Worm (Caenorhabditis elegans): Measurements from ENCODE around the gene fbxb-78.

fbxb-78 gene

DNA sequence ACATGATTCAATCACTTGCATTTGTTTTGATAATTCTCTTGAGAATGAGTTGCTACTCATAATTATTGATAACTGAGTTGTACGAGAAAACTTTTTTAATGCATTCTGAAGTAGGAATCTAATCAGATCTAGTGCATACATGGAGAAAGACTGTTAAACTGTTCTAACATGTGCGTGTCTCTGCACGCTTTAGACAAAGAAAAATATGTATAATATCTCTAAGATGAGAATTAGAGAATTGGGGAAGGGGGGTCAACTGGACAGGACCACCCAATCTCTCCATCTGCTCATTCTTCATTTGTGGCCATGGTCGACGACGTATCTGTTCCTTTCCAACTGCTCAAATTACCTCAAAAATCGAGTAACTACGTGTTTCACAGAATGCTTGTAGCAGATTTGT lies at the start of gene fbxb-78:
fbxb-78 (plus strand) TSS at position 301 of the 400 bp plus-strand sequence.
- TF ChIP-seq sem-4 (tag; optimal IDR thresholded peaks at IDR 0.05): no peak
- TF ChIP-seq nhr-23 (tag; optimal IDR thresholded peaks at IDR 0.05): no peak
- TF ChIP-seq ceh-82 (tag; optimal IDR thresholded peaks at IDR 0.05): no peak
- TF ChIP-seq lsy-2 (tag; optimal IDR thresholded peaks at IDR 0.05): no peak
- TF ChIP-seq sma-9 (GFP tag; optimal IDR thresholded peaks at IDR 0.05): no peak
- TF ChIP-seq sma-9 (tag; optimal IDR thresholded peaks at IDR 0.05): no peak
- TF ChIP-seq nhr-237 (tag; optimal IDR thresholded peaks at IDR 0.05): no peak
- TF ChIP-seq nhr-6 (tag; optimal IDR thresholded peaks at IDR 0.05): no peak
- TF ChIP-seq lin-39 (tag; optimal IDR thresholded peaks at IDR 0.05): no peak
- TF ChIP-seq zag-1 (tag; optimal IDR thresholded peaks at IDR 0.05): no peak
- no peak for TF ChIP-seq ama-1 (optimal IDR thresholded peaks at IDR 0.05)
- TF ChIP-seq elt-3 (tag; optimal IDR thresholded peaks at IDR 0.05): no peak
- no peak for TF ChIP-seq ztf-4 (tag; optimal IDR thresholded peaks at IDR 0.05)
- TF ChIP-seq crh-2 (tag; optimal IDR thresholded peaks at IDR 0.05): no peak
- TF ChIP-seq ceh-16 (tag; optimal IDR thresholded peaks at IDR 0.05): no peak

DNA sequence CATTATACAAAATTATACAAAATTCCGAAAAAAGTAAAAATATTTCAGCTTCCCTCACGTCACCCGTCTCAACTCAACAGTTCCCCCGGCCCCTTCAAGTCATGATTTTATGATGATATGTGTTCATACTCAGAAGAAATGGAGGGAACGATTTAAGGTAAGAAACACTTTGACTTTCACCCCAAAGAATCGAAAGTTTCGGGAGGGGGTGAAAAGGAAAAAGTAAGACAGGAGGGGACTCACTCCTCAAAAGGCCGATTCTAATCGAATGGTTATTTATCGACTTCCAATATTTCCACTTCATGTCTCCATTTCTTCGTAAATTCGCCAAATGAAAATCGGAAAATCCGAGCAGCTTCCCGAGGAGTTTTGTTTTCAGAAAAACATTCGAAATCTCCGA lies 49.1 kb upstream of the fbxb-78 start, which contains the start of gene bus-4:
bus-4 (plus strand) TSS at position 49 of the 400 bp plus-strand sequence.
- TF ChIP-seq nhr-77 (tag; optimal IDR thresholded peaks at IDR 0.05) (no peak), blmp-1 (tag; optimal IDR thresholded peaks at IDR 0.05; ENCODE audit: insufficient read depth) (peak; percentile 61)

DNA sequence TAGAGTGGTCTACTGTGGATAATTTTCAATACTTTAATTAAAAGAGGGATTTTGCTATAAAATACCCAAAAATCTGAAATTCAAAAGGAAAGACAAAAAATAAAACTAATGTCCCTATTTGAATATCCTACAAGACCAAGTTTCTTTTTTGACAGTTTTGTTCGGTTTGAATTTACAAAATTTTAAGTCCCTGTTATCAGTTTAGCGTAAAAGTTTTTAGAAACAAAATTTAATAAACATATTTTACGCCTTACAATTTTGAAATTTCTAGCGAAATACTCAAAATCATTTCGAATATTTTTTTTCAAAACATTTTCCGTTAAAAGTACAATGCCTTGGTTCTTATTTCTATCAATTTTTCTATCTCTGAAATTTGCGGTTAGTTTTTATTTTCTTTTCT lies 44.9 kb upstream of the fbxb-78 start, which contains the start of gene spe-51:
spe-51 (plus strand) TSS at position 301 of the 400 bp plus-strand sequence.
- no peak for TF ChIP-seq peb-1 (tag; optimal IDR thresholded peaks at IDR 0.05)
- TF ChIP-seq mbf-1 (tag; optimal IDR thresholded peaks at IDR 0.05): no peak
- TF ChIP-seq mdl-1 (tag; optimal IDR thresholded peaks at IDR 0.05): no peak
- TF ChIP-seq nhr-237 (tag; optimal IDR thresholded peaks at IDR 0.05): no peak
- no peak for TF ChIP-seq crh-2 (tag; optimal IDR thresholded peaks at IDR 0.05)

DNA sequence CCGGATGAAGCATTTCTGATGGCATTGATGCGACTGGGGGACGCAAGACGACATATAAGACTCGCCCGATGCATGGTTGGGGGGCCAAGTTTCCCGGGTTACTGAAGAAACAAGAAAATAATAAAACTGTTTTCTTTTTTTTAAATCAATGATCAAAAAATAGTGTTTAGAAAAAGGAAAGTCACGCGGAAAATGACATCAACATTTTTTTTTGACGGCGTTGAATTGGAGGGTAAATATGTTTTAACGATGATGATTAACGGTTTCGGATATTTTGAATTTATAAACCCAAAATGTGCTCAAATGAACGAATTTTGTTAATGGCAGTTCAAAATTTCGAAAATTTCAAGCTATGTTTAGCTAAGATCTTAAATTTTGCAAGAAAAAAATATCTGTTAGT lies 33.4 kb upstream of the fbxb-78 start, which contains the start of gene ogdh-1:
ogdh-1 (minus strand) TSS at position 101 of the 400 bp plus-strand sequence.
- TF ChIP-seq peb-1 (tag; optimal IDR thresholded peaks at IDR 0.05) (no peak), sem-4 (tag; optimal IDR thresholded peaks at IDR 0.05) (no peak), nhr-23 (tag; optimal IDR thresholded peaks at IDR 0.05) (no peak), sma-9 (GFP tag; optimal IDR thresholded peaks at IDR 0.05) (no peak), sma-9 (tag; optimal IDR thresholded peaks at IDR 0.05) (no peak), C34F6.9 (tag; optimal IDR thresholded peaks at IDR 0.05) (no peak), ztf-1 (GFP tag; conservative IDR thresholded peaks at IDR 0.05) (no peak), Y55F3AM.14 (GFP tag; optimal IDR thresholded peaks at IDR 0.05) (no peak), nhr-21 (tag; optimal IDR thresholded peaks at IDR 0.05) (no peak), nhr-12 (tag; optimal IDR thresholded peaks at IDR 0.05) (no peak), gmeb-1 (tag; optimal IDR thresholded peaks at IDR 0.05) (no peak), unc-55 (GFP tag; optimal IDR thresholded peaks at IDR 0.05) (no peak), R02D3.7 (tag; optimal IDR thresholded peaks at IDR 0.05) (no peak), mab-5 (tag; optimal IDR thresholded peaks at IDR 0.05) (no peak), lin-13 (GFP tag; optimal IDR thresholded peaks at IDR 0.05) (no peak), elt-3 (tag; optimal IDR thresholded peaks at IDR 0.05) (no peak), unc-62 (GFP tag; optimal IDR thresholded peaks at IDR 0.05) (no peak), ztf-11 (tag; optimal IDR thresholded peaks at IDR 0.05) (no peak), lin-11 (tag; optimal IDR thresholded peaks at IDR 0.05) (no peak), crh-2 (tag; optimal IDR thresholded peaks at IDR 0.05) (no peak), unc-39 (tag; optimal IDR thresholded peaks at IDR 0.05) (no peak)

DNA sequence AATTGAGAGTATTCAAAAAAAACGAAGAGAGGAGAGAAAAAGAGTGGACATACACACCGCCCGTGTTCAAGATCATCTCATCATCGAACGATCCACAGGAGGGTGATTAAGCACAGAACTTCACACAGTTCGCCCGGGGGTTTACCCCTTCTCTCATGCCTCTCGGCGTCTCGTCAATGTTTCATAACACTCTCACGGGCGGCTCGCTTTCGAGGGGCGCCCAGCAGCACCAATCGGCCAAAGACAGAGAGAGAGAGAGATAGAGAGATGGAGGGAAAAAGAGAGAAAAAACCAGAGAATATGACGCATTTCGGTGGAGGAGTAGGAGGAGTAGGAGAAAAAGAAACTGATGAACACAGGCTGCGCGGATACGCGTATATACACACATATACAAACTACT lies 32.2 kb upstream of the fbxb-78 start:
- TF ChIP-seq sma-3 (GFP tag; optimal IDR thresholded peaks at IDR 0.05) (peak; percentile 74), unc-62 (GFP tag; optimal IDR thresholded peaks at IDR 0.05) (no peak), lsy-2 (tag; optimal IDR thresholded peaks at IDR 0.05) (peak; percentile 40 to 68), lin-13 (GFP tag; optimal IDR thresholded peaks at IDR 0.05) (peak; percentile 39), sma-9 (GFP tag; optimal IDR thresholded peaks at IDR 0.05) (peak; percentile 68), sma-9 (tag; optimal IDR thresholded peaks at IDR 0.05) (no peak), dmd-4 (tag; optimal IDR thresholded peaks at IDR 0.05) (no peak), zag-1 (tag; optimal IDR thresholded peaks at IDR 0.05) (peak; percentile 40), nhr-11 (tag; optimal IDR thresholded peaks at IDR 0.05) (no peak), ztf-4 (tag; optimal IDR thresholded peaks at IDR 0.05) (peak; percentile 15), mab-5 (tag; optimal IDR thresholded peaks at IDR 0.05) (no peak), unc-39 (tag; optimal IDR thresholded peaks at IDR 0.05) (no peak), nhr-12 (tag; optimal IDR thresholded peaks at IDR 0.05) (no peak), mbf-1 (tag; optimal IDR thresholded peaks at IDR 0.05) (no peak), fos-1 (tag; optimal IDR thresholded peaks at IDR 0.05) (peak; percentile 91), Y55F3AM.14 (GFP tag; optimal IDR thresholded peaks at IDR 0.05) (peak; percentile 10), lin-11 (tag; optimal IDR thresholded peaks at IDR 0.05) (peak; percentile 8), ztf-1 (GFP tag; conservative IDR thresholded peaks at IDR 0.05) (no peak), ama-1 (optimal IDR thresholded peaks at IDR 0.05) (no peak), nhr-25 (tag; optimal IDR thresholded peaks at IDR 0.05) (peak; percentile 24), ztf-11 (tag; optimal IDR thresholded peaks at IDR 0.05) (no peak), F13H6.1 (tag; optimal IDR thresholded peaks at IDR 0.05) (peak; percentile 75), ZK546.5 (tag; optimal IDR thresholded peaks at IDR 0.05) (no peak), crh-2 (tag; optimal IDR thresholded peaks at IDR 0.05) (peak; percentile 37), nhr-129 (tag; optimal IDR thresholded peaks at IDR 0.05) (peak; percentile 76), skn-1 (tag; optimal IDR thresholded peaks at IDR 0.05) (no peak), nhr-21 (tag; optimal IDR thresholded peaks at IDR 0.05) (peak; percentile 0), ceh-82 (tag; optimal IDR thresholded peaks at IDR 0.05) (no peak), C34F6.9 (tag; optimal IDR thresholded peaks at IDR 0.05) (peak; percentile 60), unc-55 (GFP tag; optimal IDR thresholded peaks at IDR 0.05) (peak; percentile 60)
